Worm (Caenorhabditis elegans): Measurements from ENCODE around the gene cest-6.

DNA sequence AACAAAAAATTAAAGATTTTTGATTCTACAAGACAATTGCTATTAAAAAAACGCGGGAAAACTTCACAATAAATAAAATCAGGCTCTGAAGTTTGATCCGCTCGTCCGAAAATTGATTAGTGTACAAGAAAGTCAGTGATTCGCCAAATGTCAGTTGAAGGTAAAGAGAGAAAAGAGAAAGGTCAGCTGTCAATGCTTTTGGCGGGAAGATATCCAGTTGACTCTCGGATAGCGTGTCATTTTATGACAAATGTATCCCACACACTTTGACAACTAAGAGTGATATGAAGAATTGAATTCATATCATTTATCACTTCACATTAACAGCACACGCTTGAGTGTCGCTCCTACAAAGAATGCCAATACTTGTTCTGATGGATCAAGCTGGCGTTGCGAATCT, 18.5 kb upstream of the cest-6 start:
- TF ChIP-seq him-1 (tag; optimal IDR thresholded peaks at IDR 0.05), result no peak
- TF ChIP-seq W03F9.2 (tag; optimal IDR thresholded peaks at IDR 0.05), result no peak
- TF ChIP-seq dao-5 (tag; optimal IDR thresholded peaks at IDR 0.05), result no peak
